Fruit fly (Drosophila melanogaster) whole organism, embryonic: ENCODE measurements around the gene Cep135.

Experiments used
- C15 ChIP-seq: fragments of 200-800 bp; sonication (Bioruptor generic); IDR thresholded peaks from 3 replicates; pipeline ENCODE4 v1.3.6; 2022; ENCODE audit warnings: missing biosample characterization, missing genetic modification characterization
- CG13123 ChIP-seq: fragments of 200-800 bp; sonication (Bioruptor generic); optimal IDR thresholded peaks from 2 replicates; lab custom pipeline; 2016; ENCODE audit warnings: missing biosample characterization, missing genetic modification characterization
- CG30403 ChIP-seq: fragments of 200-800 bp; sonication (Bioruptor generic); optimal IDR thresholded peaks from 3 replicates; lab custom pipeline; 2016; ENCODE audit warnings: missing biosample characterization, missing genetic modification characterization
- CG3407 ChIP-seq: fragments of 200-800 bp; sonication (Bioruptor generic); optimal IDR thresholded peaks from 2 replicates; lab custom pipeline; 2018; ENCODE audit warnings: missing biosample characterization, mild to moderate bottlenecking, missing genetic modification characterization
- CG9215 ChIP-seq: fragments of 200-800 bp; sonication (Bioruptor generic); IDR thresholded peaks from 2 replicates; pipeline ENCODE4 v1.3.6; 2022; ENCODE audit warnings: missing biosample characterization, missing genetic modification characterization
- ERR ChIP-seq: fragments of 200-800 bp; sonication (Bioruptor generic); optimal IDR thresholded peaks from 2 replicates; lab custom pipeline; 2016; ENCODE audit warnings: missing biosample characterization, missing genetic modification characterization
- Fer1 ChIP-seq: fragments of 200-800 bp; sonication (Bioruptor generic); optimal IDR thresholded peaks from 2 replicates; lab custom pipeline; 2017; ENCODE audit warnings: missing biosample characterization, mild to moderate bottlenecking, missing genetic modification characterization
- H2.0 ChIP-seq: fragments of 200-800 bp; sonication (Bioruptor generic); IDR thresholded peaks from 2 replicates; pipeline ENCODE4 v1.3.6; 2022; ENCODE audit warnings: missing biosample characterization, missing genetic modification characterization
- unc-4 ChIP-seq: fragments of 200-800 bp; sonication (Bioruptor generic); IDR thresholded peaks from 2 replicates; pipeline ENCODE4 v1.3.6; 2022; ENCODE audit warnings: missing biosample characterization, missing genetic modification characterization; ENCODE audit not compliant: partially characterized antibody

DNA sequence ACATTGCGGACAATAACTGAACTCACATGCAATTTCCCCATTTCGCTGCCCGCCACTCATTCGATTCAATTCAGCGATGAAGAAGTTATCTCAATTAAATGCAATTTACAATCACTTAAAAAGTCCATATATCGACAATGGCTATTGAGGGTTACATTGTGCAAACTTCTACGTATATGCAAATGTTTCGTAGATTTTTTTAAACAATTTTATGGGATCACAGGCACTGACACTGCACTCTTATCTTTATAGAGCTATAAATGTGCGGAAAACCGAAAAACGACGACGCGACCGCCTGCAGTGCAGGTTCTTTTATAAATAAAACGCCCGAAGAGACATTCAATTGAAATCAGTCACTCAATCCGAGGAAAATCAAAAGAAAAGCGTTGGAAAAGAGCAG is 28.3 kb upstream of the Cep135 start:
- no peak for TF ChIP-seq unc-4 (GFP tag; lab: Robert Waterston, UW)
- TF ChIP-seq H2.0, result no peak
- TF ChIP-seq ERR (GFP tag; lab: Kevin White, UChicago), result no peak
- TF ChIP-seq CG3407 (GFP tag; lab: Kevin White, UChicago), result no peak
- TF ChIP-seq CG30403, result no peak
- no peak for TF ChIP-seq CG13123
- no peak for TF ChIP-seq Fer1 (GFP tag; lab: Kevin White, UChicago)
- no peak for TF ChIP-seq CG9215 (GFP tag; lab: Robert Waterston, UW)
- TF ChIP-seq C15 (GFP tag; lab: Robert Waterston, UW), result no peak
